Worm (Caenorhabditis elegans): Measurements from ENCODE around the gene nhr-52.

Gene nhr-52

DNA sequence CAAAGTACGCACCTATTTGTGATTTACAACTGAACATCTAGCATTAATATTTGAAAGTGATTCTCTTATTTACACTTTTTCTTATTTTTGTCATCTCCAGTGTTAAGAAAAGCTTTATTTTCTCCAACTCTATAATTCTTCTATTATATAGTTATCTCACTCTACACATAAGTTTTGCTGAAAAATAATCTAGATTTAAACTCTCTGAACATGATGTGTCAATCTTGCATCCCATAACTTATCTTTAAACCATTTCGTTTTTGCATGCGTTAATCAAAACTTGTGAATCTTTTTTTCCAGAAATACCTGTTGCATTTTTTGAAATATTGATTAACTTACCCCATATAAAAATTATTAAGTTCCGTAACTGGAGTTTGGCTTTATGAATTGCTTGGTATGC is 12.6 kb downstream of the nhr-52 start, which contains the start of gene nhr-268:
TSS of gene nhr-268 (plus strand) at position 301 of the 400 bp plus-strand sequence.
- TF ChIP-seq nhr-25 (tag; optimal IDR thresholded peaks at IDR 0.05): no peak
- no peak for TF ChIP-seq mdl-1 (tag; optimal IDR thresholded peaks at IDR 0.05)
- TF ChIP-seq ama-1 (optimal IDR thresholded peaks at IDR 0.05): no peak
- TF ChIP-seq skn-1 (tag; optimal IDR thresholded peaks at IDR 0.05): no peak
- no peak for TF ChIP-seq lin-11 (tag; optimal IDR thresholded peaks at IDR 0.05)
- no peak for TF ChIP-seq alr-1 (tag; optimal IDR thresholded peaks at IDR 0.05)
- no peak for TF ChIP-seq ztf-11 (tag; optimal IDR thresholded peaks at IDR 0.05)
- no peak for TF ChIP-seq unc-55 (GFP tag; optimal IDR thresholded peaks at IDR 0.05)
- TF ChIP-seq lsy-2 (tag; optimal IDR thresholded peaks at IDR 0.05): no peak
- TF ChIP-seq nhr-12 (tag; optimal IDR thresholded peaks at IDR 0.05): no peak
- TF ChIP-seq R02D3.7 (tag; optimal IDR thresholded peaks at IDR 0.05): no peak
- no peak for TF ChIP-seq ceh-16 (tag; optimal IDR thresholded peaks at IDR 0.05)
- TF ChIP-seq nhr-23 (tag; optimal IDR thresholded peaks at IDR 0.05): no peak
- no peak for TF ChIP-seq nhr-11 (tag; optimal IDR thresholded peaks at IDR 0.05)
- no peak for TF ChIP-seq unc-62 (GFP tag; optimal IDR thresholded peaks at IDR 0.05)

DNA sequence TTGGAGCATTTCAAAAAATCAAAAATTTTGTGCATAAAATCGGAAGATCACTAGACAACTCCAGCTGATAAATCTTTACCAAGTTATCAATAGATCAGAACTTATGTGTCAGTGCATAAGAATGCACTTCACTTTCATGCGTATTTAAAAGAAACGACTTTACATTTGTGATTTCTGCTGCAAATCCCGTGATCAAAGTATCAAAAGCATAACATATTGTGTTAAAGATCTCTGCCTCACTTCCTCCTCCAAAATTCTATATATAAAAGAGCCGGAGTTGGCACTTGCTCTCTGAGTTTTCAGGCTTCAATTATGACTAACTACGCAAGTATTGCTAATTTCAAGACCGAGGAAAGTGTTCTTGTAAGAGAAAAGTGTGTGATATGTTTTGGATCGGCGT is 16.4 kb downstream of the nhr-52 start, which contains the start of gene nhr-198:
TSS of gene nhr-198 (plus strand) at position 313 of the 400 bp plus-strand sequence.
- TF ChIP-seq egl-27 (tag; optimal IDR thresholded peaks at IDR 0.05): no peak
- TF ChIP-seq ztf-1 (GFP tag; conservative IDR thresholded peaks at IDR 0.05): no peak
- TF ChIP-seq fos-1 (tag; optimal IDR thresholded peaks at IDR 0.05): no peak
- no peak for TF ChIP-seq skn-1 (tag; optimal IDR thresholded peaks at IDR 0.05)
- TF ChIP-seq R02D3.7 (tag; optimal IDR thresholded peaks at IDR 0.05): no peak
- no peak for TF ChIP-seq crh-2 (tag; optimal IDR thresholded peaks at IDR 0.05)
- no peak for TF ChIP-seq ZK546.5 (tag; optimal IDR thresholded peaks at IDR 0.05)
- TF ChIP-seq nhr-77 (tag; optimal IDR thresholded peaks at IDR 0.05): no peak
- no peak for TF ChIP-seq Y55F3AM.14 (GFP tag; optimal IDR thresholded peaks at IDR 0.05)

DNA sequence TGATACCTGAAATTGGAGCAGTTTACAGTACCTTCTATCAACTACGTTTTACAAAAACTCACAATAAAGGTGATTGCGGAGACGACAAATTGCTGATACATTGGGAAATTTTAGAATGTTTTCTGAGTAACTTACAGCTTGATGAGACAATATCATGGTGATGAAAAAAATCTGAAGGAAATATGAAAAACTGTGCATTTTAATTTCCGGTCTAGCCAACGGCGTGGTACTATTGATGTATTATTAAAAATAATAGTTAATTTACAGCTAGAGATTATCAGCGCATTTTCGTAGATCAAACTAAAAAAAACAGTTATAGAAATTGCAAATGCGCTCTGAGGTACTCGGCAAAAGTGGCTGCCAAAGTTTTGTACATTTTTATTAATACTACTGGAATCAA is 20.8 kb downstream of the nhr-52 start, which contains the start of gene srx-29:
TSS of gene srx-29 (minus strand) at position 101 of the 400 bp plus-strand sequence.
- TF ChIP-seq lin-11 (tag; optimal IDR thresholded peaks at IDR 0.05) (no peak), C34F6.9 (tag; optimal IDR thresholded peaks at IDR 0.05) (no peak), nhr-12 (tag; optimal IDR thresholded peaks at IDR 0.05) (no peak), nhr-21 (tag; optimal IDR thresholded peaks at IDR 0.05) (no peak), sem-4 (tag; optimal IDR thresholded peaks at IDR 0.05) (no peak), nhr-25 (tag; optimal IDR thresholded peaks at IDR 0.05) (no peak), dmd-4 (tag; optimal IDR thresholded peaks at IDR 0.05) (no peak), zag-1 (tag; optimal IDR thresholded peaks at IDR 0.05) (no peak), F13H6.1 (tag; optimal IDR thresholded peaks at IDR 0.05) (no peak), ceh-16 (tag; optimal IDR thresholded peaks at IDR 0.05) (no peak), gmeb-1 (tag; optimal IDR thresholded peaks at IDR 0.05) (no peak), nhr-23 (tag; optimal IDR thresholded peaks at IDR 0.05) (no peak), lin-39 (tag; optimal IDR thresholded peaks at IDR 0.05) (no peak)

DNA sequence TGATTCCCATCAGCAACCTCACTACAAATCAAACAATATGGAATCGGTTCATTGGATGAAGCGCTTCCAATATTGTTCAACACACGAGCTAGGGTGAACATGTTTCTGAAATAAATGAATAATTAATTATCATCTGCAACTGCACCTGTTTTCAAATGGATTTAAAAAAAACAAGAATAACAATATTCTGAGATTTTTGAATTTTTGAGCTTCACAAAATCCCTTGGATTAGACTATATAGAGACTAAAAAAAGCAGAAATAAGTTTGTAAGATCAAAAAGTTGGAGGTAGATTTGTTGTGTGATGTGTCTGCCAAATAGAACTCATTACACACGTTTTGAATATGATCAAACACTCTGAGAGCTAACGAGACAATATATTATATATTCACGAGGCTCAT is 22.5 kb downstream of the nhr-52 start, which contains the start of gene nhr-199:
TSS of gene nhr-199 (minus strand) at position 101 of the 400 bp plus-strand sequence.
- TF ChIP-seq mdl-1 (tag; optimal IDR thresholded peaks at IDR 0.05) (no peak), egl-27 (tag; optimal IDR thresholded peaks at IDR 0.05) (no peak), nhr-11 (tag; optimal IDR thresholded peaks at IDR 0.05) (no peak), mab-5 (tag; optimal IDR thresholded peaks at IDR 0.05) (no peak), mbf-1 (tag; optimal IDR thresholded peaks at IDR 0.05) (no peak)

DNA sequence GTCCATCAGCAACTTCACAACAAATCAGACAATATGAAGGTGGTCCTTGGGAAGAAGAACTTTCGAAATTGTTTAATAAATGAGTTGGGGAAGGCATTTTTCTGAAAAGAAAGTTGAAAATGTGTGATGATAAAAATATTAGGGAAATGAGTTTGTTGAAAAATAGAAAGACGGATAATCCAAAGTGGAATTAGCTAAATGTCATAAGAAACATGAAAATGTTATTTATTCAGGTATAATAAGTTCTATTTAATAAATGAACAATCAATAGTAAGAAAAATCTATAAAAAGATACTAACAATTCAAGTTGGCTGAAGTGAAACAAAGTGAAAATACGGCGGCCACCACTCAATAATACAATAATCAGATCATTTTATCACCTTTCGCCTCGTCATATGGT is 24.9 kb downstream of the nhr-52 start, which contains the start of gene nhr-53:
TSS of gene nhr-53 (minus strand) at position 101 of the 400 bp plus-strand sequence.
- TF ChIP-seq F13H6.1 (tag; optimal IDR thresholded peaks at IDR 0.05) (no peak), mdl-1 (tag; optimal IDR thresholded peaks at IDR 0.05) (no peak), elt-1 (tag; optimal IDR thresholded peaks at IDR 0.05) (no peak), ZK546.5 (tag; optimal IDR thresholded peaks at IDR 0.05) (no peak), ztf-11 (tag; optimal IDR thresholded peaks at IDR 0.05) (no peak), skn-1 (tag; optimal IDR thresholded peaks at IDR 0.05) (no peak), lin-13 (GFP tag; optimal IDR thresholded peaks at IDR 0.05) (no peak), mab-5 (tag; optimal IDR thresholded peaks at IDR 0.05) (no peak), nhr-10 (tag; optimal IDR thresholded peaks at IDR 0.05) (no peak), snpc-4 (tag; optimal IDR thresholded peaks at IDR 0.05) (no peak), ceh-82 (tag; optimal IDR thresholded peaks at IDR 0.05) (no peak), alr-1 (tag; optimal IDR thresholded peaks at IDR 0.05) (no peak), nhr-23 (tag; optimal IDR thresholded peaks at IDR 0.05) (no peak), R02D3.7 (tag; optimal IDR thresholded peaks at IDR 0.05) (no peak), Y55F3AM.14 (GFP tag; optimal IDR thresholded peaks at IDR 0.05) (no peak), mbf-1 (tag; optimal IDR thresholded peaks at IDR 0.05) (no peak), lsy-2 (tag; optimal IDR thresholded peaks at IDR 0.05) (no peak)

All from whole organism, L2 larva.